Fruit fly (Drosophila melanogaster): ENCODE measurements around the gene CG10154.

dm6 chr3L:13437654-13438053 lies 718 bp upstream of the CG10154 start, which contains the start of gene CG10725:
- TF ChIP-seq Dip3 (GFP tag; optimal IDR thresholded peaks at IDR 0.05) (no peak), sna (GFP tag; IDR thresholded peaks at IDR 0.05; ENCODE audit: partially characterized antibody) (no peak), Nf-YA (GFP tag; IDR thresholded peaks at IDR 0.05) (no peak), wek (GFP tag; optimal IDR thresholded peaks at IDR 0.05) (no peak), eve (GFP tag; optimal IDR thresholded peaks at IDR 0.05) (no peak), CG17361 (GFP tag; IDR thresholded peaks at IDR 0.05) (no peak), CG5245 (GFP tag; optimal IDR thresholded peaks at IDR 0.05) (no peak), CG17186 (GFP tag; optimal IDR thresholded peaks at IDR 0.05) (no peak), CG15269 (tag; optimal IDR thresholded peaks at IDR 0.05) (no peak), CTCF (GFP tag; optimal IDR thresholded peaks at IDR 0.05) (no peak)
